Worm (Caenorhabditis elegans) whole organism, young adult: ENCODE results near the gene ceh-93.

ENCODE experiments used
- B0035.1 ChIP-seq: sonication (generic microtip); optimal IDR thresholded peaks from 2 replicates; lab custom pipeline; 2016; ENCODE audit warnings: missing genetic modification characterization, mild to moderate bottlenecking, missing compliant biosample characterization, missing genotype, missing genetic modification reagents
- B0261.1 ChIP-seq: sonication (generic microtip); optimal IDR thresholded peaks from 2 replicates; lab custom pipeline; 2016; ENCODE audit warnings: mild to moderate bottlenecking, missing genetic modification characterization, moderate library complexity, missing compliant biosample characterization
- B0336.3 ChIP-seq: fragments of 200-800 bp; sonication (Bioruptor generic); IDR thresholded peaks from 2 replicates; pipeline ENCODE4 v1.3.6; 2022; ENCODE audit warnings: missing genetic modification characterization, missing compliant biosample characterization
- C17E4.6 ChIP-seq: fragments of 200-800 bp; sonication (Bioruptor generic); IDR thresholded peaks from 2 replicates; pipeline ENCODE4 v1.3.6; 2022; ENCODE audit warnings: missing genetic modification reagents, missing genetic modification characterization, missing compliant biosample characterization
- D2030.7 ChIP-seq: fragments of 200-800 bp; sonication (Bioruptor generic); IDR thresholded peaks from 2 replicates; pipeline ENCODE4 v1.3.6; 2022; ENCODE audit warnings: missing genetic modification reagents, missing genetic modification characterization, missing compliant biosample characterization
- F10E7.11 ChIP-seq: sonication (generic microtip); optimal IDR thresholded peaks from 2 replicates; lab custom pipeline; 2017; ENCODE audit warnings: mild to moderate bottlenecking, missing genetic modification characterization, moderate library complexity, missing compliant biosample characterization
- F37B4.10 ChIP-seq: fragments of 200-800 bp; sonication (Bioruptor generic); IDR thresholded peaks from 2 replicates; pipeline ENCODE4 v1.3.6; 2022; ENCODE audit warnings: missing genetic modification characterization, missing compliant biosample characterization
- F49E8.2 ChIP-seq: sonication (generic microtip); optimal IDR thresholded peaks from 3 replicates; lab custom pipeline; 2017; ENCODE audit warnings: missing genetic modification characterization, mild to moderate bottlenecking, missing compliant biosample characterization, antibody characterized with exemption, moderate library complexity; ENCODE audit not compliant: insufficient read depth
- F55B11.4 ChIP-seq: sonication (generic microtip); optimal IDR thresholded peaks from 2 replicates; lab custom pipeline; 2016; ENCODE audit warnings: missing compliant biosample characterization, missing genetic modification characterization, borderline replicate concordance; ENCODE audit not compliant: insufficient read depth
- F57A8.1 ChIP-seq: fragments of 200-800 bp; sonication (Bioruptor generic); optimal IDR thresholded peaks from 2 replicates; lab custom pipeline; 2018; ENCODE audit warnings: mild to moderate bottlenecking, missing genetic modification characterization, moderate library complexity, missing compliant biosample characterization
- K11D2.4 ChIP-seq: fragments of 200-800 bp; sonication (Bioruptor generic); IDR thresholded peaks from 2 replicates; pipeline ENCODE4 v1.3.6; 2022; ENCODE audit warnings: missing genetic modification reagents, missing genetic modification characterization, missing compliant biosample characterization
- K12H6.12 ChIP-seq: fragments of 200-800 bp; sonication (Bioruptor generic); optimal IDR thresholded peaks from 2 replicates; lab custom pipeline; 2018; ENCODE audit warnings: mild to moderate bottlenecking, missing genetic modification characterization, missing compliant biosample characterization
- T26A5.8 ChIP-seq: sonication (generic microtip); optimal IDR thresholded peaks from 2 replicates; lab custom pipeline; 2016; ENCODE audit warnings: missing genetic modification characterization, missing compliant biosample characterization
- Y95B8A.8 ChIP-seq: fragments of 200-800 bp; sonication (Bioruptor generic); IDR thresholded peaks from 2 replicates; pipeline ENCODE4 v1.3.6; 2022; ENCODE audit warnings: missing genetic modification reagents, missing genetic modification characterization, missing compliant biosample characterization
- aptf-2 ChIP-seq: fragments of 200-800 bp; sonication (Bioruptor generic); conservative IDR thresholded peaks from 2 replicates; pipeline ENCODE4 v1.3.6; 2022; ENCODE audit warnings: missing genetic modification reagents, missing genetic modification characterization, missing compliant biosample characterization
- aptf-3 ChIP-seq: fragments of 200-800 bp; sonication (Bioruptor generic); IDR thresholded peaks from 2 replicates; pipeline ENCODE4 v1.3.6; 2022; ENCODE audit warnings: missing genetic modification characterization, missing compliant biosample characterization
- attf-6 ChIP-seq: fragments of 200-800 bp; sonication (Bioruptor generic); IDR thresholded peaks from 2 replicates; pipeline ENCODE4 v1.3.6; 2022; ENCODE audit warnings: missing genetic modification reagents, missing genetic modification characterization, missing compliant biosample characterization
- bed-1 ChIP-seq: fragments of 200-800 bp; sonication (Bioruptor generic); IDR thresholded peaks from 2 replicates; pipeline ENCODE4 v1.3.6; 2022; ENCODE audit warnings: missing genetic modification reagents, missing genetic modification characterization, missing compliant biosample characterization
- ceh-100 ChIP-seq: fragments of 200-800 bp; sonication (Bioruptor generic); IDR thresholded peaks from 2 replicates; pipeline ENCODE4 v1.3.6; 2022; ENCODE audit warnings: missing genetic modification reagents, missing genetic modification characterization, missing compliant biosample characterization
- ceh-58 ChIP-seq: fragments of 200-800 bp; sonication (Bioruptor generic); IDR thresholded peaks from 2 replicates; pipeline ENCODE4 v1.3.6; 2022; ENCODE audit warnings: missing genetic modification characterization, missing compliant biosample characterization
- ceh-79 ChIP-seq: sonication (generic microtip); optimal IDR thresholded peaks from 2 replicates; lab custom pipeline; 2017; ENCODE audit warnings: mild to moderate bottlenecking, missing genetic modification characterization, missing compliant biosample characterization
- die-1 ChIP-seq: sonication (generic microtip); optimal IDR thresholded peaks from 2 replicates; lab custom pipeline; 2016; ENCODE audit warnings: missing genotype, mild to moderate bottlenecking, missing genetic modification characterization, missing compliant biosample characterization
- dpff-1 ChIP-seq: sonication (generic microtip); optimal IDR thresholded peaks from 2 replicates; lab custom pipeline; 2017; ENCODE audit warnings: mild to moderate bottlenecking, missing genetic modification characterization, missing compliant biosample characterization
- egl-18 ChIP-seq: fragments of 200-800 bp; sonication (Bioruptor generic); IDR thresholded peaks from 2 replicates; pipeline ENCODE4 v1.3.6; 2022; ENCODE audit warnings: missing genetic modification reagents, missing genetic modification characterization, missing compliant biosample characterization
- egl-44 ChIP-seq: fragments of 200-800 bp; sonication (Bioruptor generic); IDR thresholded peaks from 2 replicates; pipeline ENCODE4 v1.3.6; 2022; ENCODE audit warnings: missing genetic modification reagents, missing genetic modification characterization, missing compliant biosample characterization
- ekl-4 ChIP-seq: fragments of 200-800 bp; sonication (Bioruptor generic); IDR thresholded peaks from 2 replicates; pipeline ENCODE4 v1.3.6; 2022; ENCODE audit warnings: missing genetic modification reagents, missing genetic modification characterization, missing compliant biosample characterization
- gei-17 ChIP-seq: fragments of 200-800 bp; sonication (Bioruptor generic); optimal IDR thresholded peaks from 2 replicates; lab custom pipeline; 2018; ENCODE audit warnings: mild to moderate bottlenecking, missing genetic modification characterization, missing compliant biosample characterization
- him-1 ChIP-seq: sonication (generic microtip); optimal IDR thresholded peaks from 2 replicates; lab custom pipeline; 2016; ENCODE audit warnings: missing genotype, missing genetic modification reagents, missing genetic modification characterization, missing compliant biosample characterization
- hlh-26 ChIP-seq: fragments of 200-800 bp; sonication (Bioruptor generic); conservative IDR thresholded peaks from 2 replicates; pipeline ENCODE4 v1.3.6; 2022; ENCODE audit warnings: missing genetic modification reagents, missing genetic modification characterization, missing compliant biosample characterization
- hsf-1 ChIP-seq: fragments of 200-800 bp; sonication (Bioruptor generic); IDR thresholded peaks from 2 replicates; pipeline ENCODE4 v1.3.6; 2022; ENCODE audit warnings: missing genetic modification reagents, missing genetic modification characterization, missing compliant biosample characterization
- lag-1 ChIP-seq: fragments of 200-800 bp; sonication (Bioruptor generic); IDR thresholded peaks from 2 replicates; pipeline ENCODE4 v1.3.6; 2022; ENCODE audit warnings: missing genetic modification reagents, missing genetic modification characterization, missing compliant biosample characterization
- let-607 ChIP-seq, 2 experiments: fragments of 200-800 bp in 1 of 2; sonication (Bioruptor generic) in 1 of 2; sonication (generic microtip) in 1 of 2; optimal IDR thresholded peaks; 2 replicates each; lab custom pipeline; 2016 to 2018; ENCODE audit warnings: mild to moderate bottlenecking in 2 of 2, missing compliant biosample characterization in 2 of 2, missing genetic modification characterization in 2 of 2, moderate library complexity in 2 of 2, missing genotype in 1 of 2
- lin-35 ChIP-seq, 3 experiments: fragments of 150-350 bp in 2 of 3; sonication (generic microtip) in 1 of 3; optimal IDR thresholded peaks; 2 replicates each; lab custom pipeline; 2014 to 2018; ENCODE audit warnings: missing biosample characterization in 3 of 3, missing genetic modification characterization in 3 of 3, missing genetic modification reagents in 3 of 3
- lsl-1 ChIP-seq: fragments of 200-800 bp; sonication (Bioruptor generic); optimal IDR thresholded peaks from 2 replicates; lab custom pipeline; 2018; ENCODE audit warnings: mild to moderate bottlenecking, missing genetic modification characterization, moderate library complexity, missing compliant biosample characterization
- nfya-2 ChIP-seq: fragments of 200-800 bp; sonication (Bioruptor generic); IDR thresholded peaks from 2 replicates; pipeline ENCODE4 v1.3.6; 2022; ENCODE audit warnings: missing genetic modification reagents, missing genetic modification characterization, missing compliant biosample characterization
- nhr-120 ChIP-seq: fragments of 200-800 bp; sonication (Bioruptor generic); IDR thresholded peaks from 2 replicates; pipeline ENCODE4 v1.3.6; 2022; ENCODE audit warnings: missing genetic modification characterization, missing compliant biosample characterization
- nhr-90 ChIP-seq: sonication (generic microtip); optimal IDR thresholded peaks from 2 replicates; lab custom pipeline; 2016; ENCODE audit warnings: missing genotype, mild to moderate bottlenecking, missing genetic modification characterization, missing compliant biosample characterization
- pbrm-1 ChIP-seq: fragments of 200-800 bp; sonication (Bioruptor generic); IDR thresholded peaks from 2 replicates; pipeline ENCODE4 v1.3.6; 2022; ENCODE audit warnings: missing genetic modification reagents, missing genetic modification characterization, missing compliant biosample characterization
- rec-8 ChIP-seq, 2 experiments: sonication (generic microtip); optimal IDR thresholded peaks; 2 replicates each; lab custom pipeline; 2016; ENCODE audit warnings: mild to moderate bottlenecking in 2 of 2, missing genetic modification characterization in 2 of 2, missing genetic modification reagents in 2 of 2, missing genotype in 2 of 2, missing biosample characterization in 1 of 2, missing compliant biosample characterization in 1 of 2, moderate library complexity in 1 of 2
- repo-1 ChIP-seq: sonication (generic microtip); optimal IDR thresholded peaks from 2 replicates; lab custom pipeline; 2017; ENCODE audit warnings: mild to moderate bottlenecking, missing genetic modification characterization, missing compliant biosample characterization
- sdz-38 ChIP-seq: sonication (generic microtip); optimal IDR thresholded peaks from 2 replicates; lab custom pipeline; 2016; ENCODE audit warnings: missing genotype, missing genetic modification characterization, missing compliant biosample characterization
- snpc-1.1 ChIP-seq: sonication (generic microtip); optimal IDR thresholded peaks from 2 replicates; lab custom pipeline; 2017; ENCODE audit warnings: missing genetic modification characterization, mild to moderate bottlenecking, missing compliant biosample characterization, antibody characterized with exemption, moderate library complexity, missing genotype, missing genetic modification reagents; ENCODE audit not compliant: insufficient read depth
- tbp1 ChIP-seq: fragments of 200-800 bp; sonication (Bioruptor generic); optimal IDR thresholded peaks from 2 replicates; lab custom pipeline; 2018; ENCODE audit warnings: mild to moderate bottlenecking, missing genetic modification characterization, missing compliant biosample characterization
- tlf-1 ChIP-seq: fragments of 200-800 bp; sonication (Bioruptor generic); optimal IDR thresholded peaks from 2 replicates; lab custom pipeline; 2018; ENCODE audit warnings: mild to moderate bottlenecking, missing genetic modification characterization, missing compliant biosample characterization
- ztf-3 ChIP-seq: fragments of 200-800 bp; sonication (Bioruptor generic); optimal IDR thresholded peaks from 2 replicates; lab custom pipeline; 2018; ENCODE audit warnings: mild to moderate bottlenecking, missing genetic modification characterization, missing compliant biosample characterization
- ztf-6 ChIP-seq: fragments of 200-800 bp; sonication (Bioruptor generic); IDR thresholded peaks from 2 replicates; pipeline ENCODE4 v1.3.6; 2022; ENCODE audit warnings: missing genetic modification reagents, missing genetic modification characterization, missing compliant biosample characterization

The ceh-93 gene

ce11 chrX:357792-358191 lies 30.8 kb downstream of the ceh-93 start, which contains the start of gene C04E7.1:
TSS of gene C04E7.1 (plus strand) at chrX:358092.
- TF ChIP-seq pbrm-1 (GFP tag; lab: Robert Waterston, UW) (no peak), aptf-3 (GFP tag; lab: Robert Waterston, UW) (no peak), gei-17 (GFP tag; lab: Kevin White, UChicago) (no peak), K12H6.12 (tag; lab: Kevin White, UChicago) (no peak), nhr-120 (GFP tag; lab: Robert Waterston, UW) (no peak), D2030.7 (no peak), egl-18 (no peak), C17E4.6 (no peak), B0261.1 (no peak), lag-1 (GFP tag; lab: Robert Waterston, UW) (no peak), snpc-1.1 (tag; lab: Kevin White, UChicago) (no peak), F49E8.2 (tag; lab: Kevin White, UChicago) (no peak), tbp1 (GFP tag; lab: Kevin White, UChicago) (no peak)

ce11 chrX:353134-353669 lies 35.4 kb downstream of the ceh-93 start, which contains the start of gene sor-3:
TSS of gene sor-3 (plus strand) at chrX:353619.
- TF ChIP-seq attf-6 (GFP tag; lab: Robert Waterston, UW) (0 out of 2 replicates have a peak, but pooled peaks have one; percentile 24), rec-8 (tag; optimal IDR thresholded peaks at IDR 0.05; lab: Kevin White, UChicago) (peak; percentile 64 to 71), tlf-1 (GFP tag; lab: Kevin White, UChicago) (no peak), nhr-90 (tag; lab: Kevin White, UChicago) (peak; percentile 84), ekl-4 (GFP tag; lab: Robert Waterston, UW) (peak; percentile 67), B0336.3 (GFP tag; lab: Robert Waterston, UW) (no peak), F10E7.11 (tag; lab: Kevin White, UChicago) (no peak), ceh-58 (GFP tag; lab: Robert Waterston, UW) (no peak), Y95B8A.8 (no peak), dpff-1 (tag; lab: Kevin White, UChicago) (no peak), repo-1 (tag; lab: Kevin White, UChicago) (peak; percentile 30), ztf-3 (GFP tag; lab: Kevin White, UChicago) (no peak), hlh-26 (GFP tag; lab: Robert Waterston, UW) (no peak), C17E4.6 (no peak), lin-35 (GFP tag; optimal IDR thresholded peaks at IDR 0.05; lab: Kevin White, UChicago) (peak in 1 of 3 experiments; percentile 71), egl-44 (peak; percentile 76; the same call in 1 of the 2 replicates), F55B11.4 (tag; lab: Kevin White, UChicago) (no peak), F37B4.10 (GFP tag; lab: Robert Waterston, UW) (no peak), die-1 (tag; lab: Kevin White, UChicago) (peak; percentile 91), lsl-1 (peak; percentile 0), ztf-6 (GFP tag; lab: Robert Waterston, UW) (peak; percentile 24; the same call in 1 of the 2 replicates), F57A8.1 (GFP tag; lab: Kevin White, UChicago) (no peak), T26A5.8 (tag; lab: Kevin White, UChicago) (no peak), K11D2.4 (GFP tag; lab: Robert Waterston, UW) (peak; percentile 68), bed-1 (GFP tag; lab: Robert Waterston, UW) (no peak), B0035.1 (tag; lab: Kevin White, UChicago) (peak; percentile 82), sdz-38 (tag; lab: Kevin White, UChicago) (no peak), ceh-79 (no peak), hsf-1 (GFP tag; lab: Robert Waterston, UW) (no peak), ceh-100 (GFP tag; lab: Robert Waterston, UW) (no peak), him-1 (peak; percentile 72), egl-18 (0 out of 2 replicates have a peak, but pooled peaks have one; percentile 22), let-607 (tag; optimal IDR thresholded peaks at IDR 0.05; lab: Kevin White, UChicago) (peak; percentile 62 to 76), pbrm-1 (GFP tag; lab: Robert Waterston, UW) (peak; percentile 79), nfya-2 (GFP tag; lab: Robert Waterston, UW) (no peak), aptf-2 (GFP tag; lab: Robert Waterston, UW) (no peak), snpc-1.1 (tag; lab: Kevin White, UChicago) (peak; percentile 66)
